Worm (Caenorhabditis elegans) whole organism, L3 larva: ENCODE measurements around the gene cyp-13B1.

Experiments used
- aly-2 ChIP-seq: fragments of 150-350 bp; optimal IDR thresholded peaks from 2 replicates; lab custom pipeline; 2014; ENCODE audit warnings: missing biosample characterization, missing genetic modification characterization
- ama-1 ChIP-seq: fragments of 150-350 bp; optimal IDR thresholded peaks from 2 replicates; lab custom pipeline; 2018
- ceh-28 ChIP-seq: fragments of 150-350 bp; optimal IDR thresholded peaks from 2 replicates; lab custom pipeline; 2014; ENCODE audit warnings: missing biosample characterization, missing genetic modification reagents, missing genetic modification characterization
- elt-3 ChIP-seq, 3 experiments: fragments of 150-350 bp in 1 of 3; sonication (generic microtip) in 2 of 3; optimal IDR thresholded peaks; 2 replicates in 2 of 3; 4 replicates in 1 of 3; lab custom pipeline; 2014 to 2017; ENCODE audit warnings: missing biosample characterization in 3 of 3, missing genetic modification characterization in 3 of 3
- lin-39 ChIP-seq: fragments of 150-350 bp; optimal IDR thresholded peaks from 2 replicates; lab custom pipeline; 2018; ENCODE audit warnings: missing biosample characterization, missing genetic modification reagents, missing genetic modification characterization
- nfya-1 ChIP-seq: sonication (generic microtip); optimal IDR thresholded peaks from 2 replicates; lab custom pipeline; 2017; ENCODE audit warnings: missing genetic modification characterization, mild to moderate bottlenecking, missing compliant biosample characterization, antibody characterized with exemption, moderate library complexity; ENCODE audit not compliant: insufficient read depth
- nhr-237 ChIP-seq: fragments of 150-350 bp; optimal IDR thresholded peaks from 2 replicates; lab custom pipeline; 2014; ENCODE audit warnings: missing biosample characterization, missing genetic modification characterization
- nhr-28 ChIP-seq: fragments of 150-350 bp; optimal IDR thresholded peaks from 2 replicates; lab custom pipeline; 2014; ENCODE audit warnings: missing biosample characterization, missing genetic modification characterization
- nhr-77 ChIP-seq: fragments of 150-350 bp; optimal IDR thresholded peaks from 2 replicates; lab custom pipeline; 2014; ENCODE audit warnings: missing biosample characterization, missing genetic modification characterization
- ztf-11 ChIP-seq: fragments of 150-350 bp; optimal IDR thresholded peaks from 2 replicates; lab custom pipeline; 2014; ENCODE audit warnings: missing biosample characterization, missing genetic modification characterization

DNA sequence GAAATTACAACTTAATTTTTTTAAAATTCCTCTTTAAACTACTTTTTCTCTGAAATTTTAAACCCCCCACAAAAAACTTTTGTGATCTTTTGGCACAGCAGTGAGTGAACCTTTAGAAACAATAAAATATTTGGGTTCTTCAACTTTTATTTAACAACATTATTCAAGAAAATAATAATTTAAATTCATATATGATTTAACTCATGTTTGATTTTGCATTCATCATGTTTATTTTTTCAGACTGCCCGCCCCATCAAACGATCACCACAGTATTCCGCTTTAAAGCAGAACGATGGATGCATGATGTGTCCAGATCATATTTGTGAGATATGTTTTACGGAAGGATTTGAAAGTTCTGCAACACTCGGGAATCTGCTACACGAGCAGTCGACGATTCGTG is 37.0 kb upstream of the cyp-13B1 start, which contains the start of gene set-8:
- TF ChIP-seq ztf-11 (tag; lab: Kevin White, UChicago) (no peak), nhr-28 (tag; lab: Kevin White, UChicago) (no peak), lin-39 (tag; lab: Kevin White, UChicago) (no peak), nhr-77 (tag; lab: Kevin White, UChicago) (no peak), aly-2 (tag; lab: Kevin White, UChicago) (no peak), ceh-28 (tag; lab: Kevin White, UChicago) (no peak), ama-1 (no peak), elt-3 (tag; optimal IDR thresholded peaks at IDR 0.05; lab: Kevin White, UChicago) (no peak), nhr-237 (tag; lab: Kevin White, UChicago) (no peak), nfya-1 (tag; lab: Kevin White, UChicago) (no peak)
